Fruit fly (Drosophila melanogaster) Kc167 (cell line): Measurements from ENCODE around the gene CG32152.

ENCODE experiments used
- h ChIP-seq: fragments of >200 bp; optimal IDR thresholded peaks from 3 replicates; lab custom pipeline; 2018; ENCODE audit warnings: missing external identifiers
- insv ChIP-seq: fragments of >200 bp; optimal IDR thresholded peaks from 3 replicates; lab custom pipeline; 2018; ENCODE audit warnings: missing external identifiers
- ttk ChIP-seq: sonication (Bioruptor generic); optimal IDR thresholded peaks from 2 replicates; lab custom pipeline; 2017; ENCODE audit warnings: missing external identifiers

DNA sequence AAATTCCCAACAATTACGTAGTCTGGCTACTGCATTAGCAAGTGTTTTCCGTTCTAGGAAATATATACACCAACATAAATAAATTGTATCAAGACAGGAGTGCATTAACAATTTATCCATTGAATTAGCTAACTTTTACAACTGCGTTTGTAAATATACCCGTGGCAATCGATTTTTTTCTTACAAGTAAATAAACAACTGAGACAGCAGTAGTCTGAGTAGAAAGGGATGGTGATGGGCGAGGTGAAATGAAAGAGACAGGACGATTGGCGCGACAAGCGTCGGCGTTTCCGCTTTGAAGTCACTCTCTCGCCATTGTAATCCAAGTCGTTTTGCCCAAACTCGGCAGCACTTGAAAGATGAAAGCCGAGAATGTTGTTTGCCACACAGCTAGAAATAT, 11.7 kb upstream of the CG32152 start:
- no peak for TF ChIP-seq ttk (lab: Kevin White, UChicago)
- no peak for TF ChIP-seq h
- no peak for TF ChIP-seq insv
